Fruit fly (Drosophila melanogaster): ENCODE measurements around the gene Hipk.

The Hipk gene

dm6 chr3L:516948-517599 is 25.8 kb upstream of the Hipk start (continued):
- TF ChIP-seq gfzf (GFP tag; optimal IDR thresholded peaks at IDR 0.05) (no peak), Dek (tag; optimal IDR thresholded peaks at IDR 0.05) (no peak), CG18764 (GFP tag; optimal IDR thresholded peaks at IDR 0.05) (no peak), Dbx (GFP tag; IDR thresholded peaks at IDR 0.05) (no peak), kay (GFP tag; optimal IDR thresholded peaks at IDR 0.05) (no peak), CG8944 (GFP tag; optimal IDR thresholded peaks at IDR 0.05) (no peak), CG4404 (GFP tag; IDR thresholded peaks at IDR 0.05) (no peak), fd96Cb (tag; optimal IDR thresholded peaks at IDR 0.05) (peak; percentile 47), Hr78 (GFP tag; optimal IDR thresholded peaks at IDR 0.05) (no peak), CG3838 (GFP tag; optimal IDR thresholded peaks at IDR 0.05) (no peak), Usf (GFP tag; optimal IDR thresholded peaks at IDR 0.05) (no peak), HmgZ (tag; optimal IDR thresholded peaks at IDR 0.05) (no peak), CG30020 (tag; optimal IDR thresholded peaks at IDR 0.05) (no peak), CG5953 (GFP tag; IDR thresholded peaks at IDR 0.05) (peak; percentile 65), CG32532 (GFP tag; IDR thresholded peaks at IDR 0.05) (no peak), CG1529 (GFP tag; optimal IDR thresholded peaks at IDR 0.05) (peak; percentile 26), emc (GFP tag; optimal IDR thresholded peaks at IDR 0.05) (no peak), dm (GFP tag; optimal IDR thresholded peaks at IDR 0.05) (no peak), CG7987 (GFP tag; optimal IDR thresholded peaks at IDR 0.05) (no peak), CG1792 (GFP tag; optimal IDR thresholded peaks at IDR 0.05) (no peak), mirr (GFP tag; optimal IDR thresholded peaks at IDR 0.05) (no peak), Spps (tag; optimal IDR thresholded peaks at IDR 0.05) (no peak), h (optimal IDR thresholded peaks at IDR 0.05) (no peak), Atf3 (GFP tag; optimal IDR thresholded peaks at IDR 0.05) (no peak), CG8478 (optimal IDR thresholded peaks at IDR 0.05) (no peak), jigr1 (GFP tag; IDR thresholded peaks at IDR 0.05) (no peak), Dref (GFP tag; IDR thresholded peaks at IDR 0.05) (no peak), CG31365 (tag; optimal IDR thresholded peaks at IDR 0.05) (no peak), croc (GFP tag; conservative IDR thresholded peaks at IDR 0.05) (peak; percentile 62), Trl (optimal IDR thresholded peaks at IDR 0.05) (no peak), Trl (GFP tag; optimal IDR thresholded peaks at IDR 0.05) (no peak), CG7357 (GFP tag; IDR thresholded peaks at IDR 0.05) (no peak), pfk (GFP tag; optimal IDR thresholded peaks at IDR 0.05) (no peak), Sry-δ (GFP tag; optimal IDR thresholded peaks at IDR 0.05) (no peak), maf-S (GFP tag; optimal IDR thresholded peaks at IDR 0.05) (no peak), dysf (GFP tag; IDR thresholded peaks at IDR 0.05) (peak; percentile 50; the same call in 1 of the 3 replicates), CG2875 (GFP tag; optimal IDR thresholded peaks at IDR 0.05) (no peak), CG11695 (GFP tag; IDR thresholded peaks at IDR 0.05) (no peak), phol (tag; optimal IDR thresholded peaks at IDR 0.05) (peak; percentile 61), ase (GFP tag; IDR thresholded peaks at IDR 0.05) (peak; percentile 46; the same call in 1 of the 3 replicates), az2 (GFP tag; optimal IDR thresholded peaks at IDR 0.05) (peak; percentile 16), CG14965 (GFP tag; optimal IDR thresholded peaks at IDR 0.05; ENCODE audit: borderline replicate concordance) (no peak), CkIIα-i1 (GFP tag; IDR thresholded peaks at IDR 0.05) (no peak), CG10209 (GFP tag; optimal IDR thresholded peaks at IDR 0.05) (no peak), B-H2 (GFP tag; optimal IDR thresholded peaks at IDR 0.05) (no peak), CG13775 (GFP tag; optimal IDR thresholded peaks at IDR 0.05) (no peak), chn (GFP tag; optimal IDR thresholded peaks at IDR 0.05) (peak; percentile 23), Dp (GFP tag; optimal IDR thresholded peaks at IDR 0.05) (no peak), CG4360 (GFP tag; IDR thresholded peaks at IDR 0.05) (0 out of 2 replicates have a peak, but pooled peaks have one; percentile 22), CG2129 (GFP tag; IDR thresholded peaks at IDR 0.05; ENCODE audit: partially characterized antibody) (no peak), odd (GFP tag; optimal IDR thresholded peaks at IDR 0.05) (no peak), chif (GFP tag; optimal IDR thresholded peaks at IDR 0.05) (no peak)

All from whole organism, embryonic.